Worm (Caenorhabditis elegans): ENCODE data around the gene T05H10.1.
A peak's percentile ranks its signal among the peaks of the same experiment; 100 is the strongest.

The T05H10.1 gene

ce11 chrII:8022461-8022860 lies 19.9 kb upstream of the T05H10.1 start, which contains the start of gene hda-2:
Gene hda-2, minus strand, starts transcription at chrII:8022561.
- TF ChIP-seq lin-38 (GFP tag; IDR thresholded peaks at IDR 0.05) (0 out of 2 replicates have a peak, but pooled peaks have one; percentile 9), snpc-4 (tag; optimal IDR thresholded peaks at IDR 0.05) (no peak)

ce11 chrII:8027663-8028062 lies 14.7 kb upstream of the T05H10.1 start, which contains the start of gene swsn-7:
Gene swsn-7, minus strand, starts transcription at chrII:8027763.
- TF ChIP-seq zip-2 (tag; optimal IDR thresholded peaks at IDR 0.05) (no peak), unc-62 (GFP tag; optimal IDR thresholded peaks at IDR 0.05 in 1 of 2) (no peak), unc-62 (tag; optimal IDR thresholded peaks at IDR 0.05) (no peak), nhr-41 (GFP tag; IDR thresholded peaks at IDR 0.05) (no peak), ZK546.5 (tag; optimal IDR thresholded peaks at IDR 0.05) (no peak), php-3 (GFP tag; IDR thresholded peaks at IDR 0.05) (no peak), ceh-62 (tag; optimal IDR thresholded peaks at IDR 0.05) (no peak), hlh-30 (tag; optimal IDR thresholded peaks at IDR 0.05; ENCODE audit: insufficient read depth) (no peak), arid-1 (GFP tag; conservative IDR thresholded peaks at IDR 0.05) (no peak), nhr-48 (tag; optimal IDR thresholded peaks at IDR 0.05) (no peak), unc-39 (tag; optimal IDR thresholded peaks at IDR 0.05) (no peak), pqm-1 (tag; optimal IDR thresholded peaks at IDR 0.05) (no peak), set-16 (GFP tag; IDR thresholded peaks at IDR 0.05) (no peak), D1046.2 (GFP tag; IDR thresholded peaks at IDR 0.05) (no peak)

ce11 chrII:8028246-8028694 lies 14.1 kb upstream of the T05H10.1 start:
- TF ChIP-seq lin-39 (tag; optimal IDR thresholded peaks at IDR 0.05) (no peak), mxl-2 (GFP tag; conservative IDR thresholded peaks at IDR 0.05) (peak; percentile 54; the same call in 1 of the 2 replicates), set-16 (GFP tag; IDR thresholded peaks at IDR 0.05) (peak; percentile 97), mdl-1 (tag; optimal IDR thresholded peaks at IDR 0.05) (peak; percentile 52 to 81), T26A8.4 (GFP tag; IDR thresholded peaks at IDR 0.05) (peak; percentile 88), ceh-62 (tag; optimal IDR thresholded peaks at IDR 0.05) (no peak), dpl-1 (GFP tag; optimal IDR thresholded peaks at IDR 0.05) (peak; percentile 70), dmd-8 (GFP tag; IDR thresholded peaks at IDR 0.05) (0 out of 2 replicates have a peak, but pooled peaks have one; percentile 54), hlh-11 (tag; optimal IDR thresholded peaks at IDR 0.05) (peak; percentile 97), zip-2 (tag; optimal IDR thresholded peaks at IDR 0.05) (peak; percentile 34), rbr-2 (tag; optimal IDR thresholded peaks at IDR 0.05) (peak; percentile 97), unc-39 (tag; optimal IDR thresholded peaks at IDR 0.05) (no peak), tra-1 (GFP tag; IDR thresholded peaks at IDR 0.05) (peak; percentile 71; the same call in 1 of the 2 replicates), snpc-4 (tag; optimal IDR thresholded peaks at IDR 0.05) (no peak), D1046.2 (GFP tag; IDR thresholded peaks at IDR 0.05) (peak; percentile 60; the same call in 1 of the 2 replicates), nhr-42 (GFP tag; IDR thresholded peaks at IDR 0.05) (0 out of 2 replicates have a peak, but pooled peaks have one; percentile 62), sdz-12 (GFP tag; optimal IDR thresholded peaks at IDR 0.05) (peak; percentile 50), nhr-102 (tag; optimal IDR thresholded peaks at IDR 0.05) (peak; percentile 65), ceh-82 (tag; optimal IDR thresholded peaks at IDR 0.05) (no peak), skn-1 (tag; optimal IDR thresholded peaks at IDR 0.05) (no peak), nhr-77 (tag; optimal IDR thresholded peaks at IDR 0.05) (peak; percentile 55), lir-3 (tag; optimal IDR thresholded peaks at IDR 0.05) (peak; percentile 98), fkh-10 (GFP tag; optimal IDR thresholded peaks at IDR 0.05) (peak; percentile 78), ceh-32 (tag; optimal IDR thresholded peaks at IDR 0.05; ENCODE audit: poor library complexity) (peak; percentile 53), nhr-76 (tag; optimal IDR thresholded peaks at IDR 0.05) (no peak), nhr-11 (tag; optimal IDR thresholded peaks at IDR 0.05) (peak; percentile 68), nhr-48 (tag; optimal IDR thresholded peaks at IDR 0.05) (peak; percentile 90), pqm-1 (tag; optimal IDR thresholded peaks at IDR 0.05) (peak; percentile 32), dve-1 (tag; optimal IDR thresholded peaks at IDR 0.05; ENCODE audit: insufficient read depth) (peak; percentile 98), ZK337.2 (GFP tag; IDR thresholded peaks at IDR 0.05) (peak; percentile 43; the same call in 1 of the 2 replicates), daf-16 (GFP tag; optimal IDR thresholded peaks at IDR 0.05) (peak in 1 of 2 experiments; percentile 65), daf-16 (tag; optimal IDR thresholded peaks at IDR 0.05) (peak; percentile 70), daf-8 (GFP tag; IDR thresholded peaks at IDR 0.05) (0 out of 2 replicates have a peak, but pooled peaks have one; percentile 15), nhr-6 (tag; optimal IDR thresholded peaks at IDR 0.05) (peak; percentile 43), R02D3.7 (tag; optimal IDR thresholded peaks at IDR 0.05) (no peak), tag-97 (GFP tag; IDR thresholded peaks at IDR 0.05) (no peak), T20F7.1 (GFP tag; optimal IDR thresholded peaks at IDR 0.05) (peak; percentile 88), php-3 (GFP tag; IDR thresholded peaks at IDR 0.05) (peak; percentile 77), lin-15B (tag; optimal IDR thresholded peaks at IDR 0.05) (peak; percentile 55), F26F4.8 (GFP tag; conservative IDR thresholded peaks at IDR 0.05) (no peak)
